Fruit fly (Drosophila melanogaster) whole organism, prepupa: ENCODE data around the gene Jupiter.

Experiments used
- Blimp-1 ChIP-seq: fragments of 200-800 bp; sonication (Bioruptor generic); optimal IDR thresholded peaks from 3 replicates; lab custom pipeline; 2017; ENCODE audit warnings: missing biosample characterization, missing genetic modification characterization, mild to moderate bottlenecking, moderate library complexity, missing genetic modification reagents
- CG10631 ChIP-seq: fragments of 200-800 bp; sonication (Bioruptor generic); optimal IDR thresholded peaks from 2 replicates; lab custom pipeline; 2016; ENCODE audit warnings: missing biosample characterization, missing genetic modification characterization
- CG10669 ChIP-seq: fragments of 200-800 bp; sonication (Bioruptor generic); optimal IDR thresholded peaks from 3 replicates; lab custom pipeline; 2018; ENCODE audit warnings: missing biosample characterization, mild to moderate bottlenecking, missing genetic modification characterization, moderate library complexity
- CG11294 ChIP-seq: fragments of 200-800 bp; sonication (Bioruptor generic); IDR thresholded peaks from 2 replicates; pipeline ENCODE4 v1.3.6; 2022; ENCODE audit warnings: missing biosample characterization, missing genetic modification characterization
- CG11762 ChIP-seq: fragments of 200-800 bp; sonication (Bioruptor generic); optimal IDR thresholded peaks from 3 replicates; lab custom pipeline; 2016; ENCODE audit warnings: missing biosample characterization, missing genetic modification characterization; ENCODE audit not compliant: insufficient read depth
- CG15336 ChIP-seq: fragments of 200-800 bp; sonication (Bioruptor generic); IDR thresholded peaks from 2 replicates; pipeline ENCODE4 v1.3.6; 2022; ENCODE audit warnings: missing biosample characterization, missing genetic modification characterization
- CG1621 ChIP-seq: fragments of 200-800 bp; sonication (Bioruptor generic); optimal IDR thresholded peaks from 3 replicates; lab custom pipeline; 2018; ENCODE audit warnings: missing biosample characterization, mild to moderate bottlenecking, missing genetic modification characterization
- CG16779 ChIP-seq: fragments of 200-800 bp; sonication (Bioruptor generic); optimal IDR thresholded peaks from 3 replicates; lab custom pipeline; 2017; ENCODE audit warnings: missing biosample characterization, mild to moderate bottlenecking, missing genetic modification characterization
- CG3032 ChIP-seq: fragments of 200-800 bp; optimal IDR thresholded peaks from 2 replicates; lab custom pipeline; 2019; ENCODE audit warnings: missing biosample characterization, mild to moderate bottlenecking, missing genetic modification characterization, moderate library complexity
- CG31627 ChIP-seq: fragments of 200-800 bp; sonication (Bioruptor generic); optimal IDR thresholded peaks from 3 replicates; lab custom pipeline; 2016; ENCODE audit warnings: missing biosample characterization, missing genetic modification characterization
- CG32006 ChIP-seq: fragments of 200-800 bp; sonication (Bioruptor generic); optimal IDR thresholded peaks from 3 replicates; lab custom pipeline; 2017; ENCODE audit warnings: missing biosample characterization, mild to moderate bottlenecking, missing genetic modification characterization
- CG3919 ChIP-seq: fragments of 200-800 bp; sonication (Bioruptor generic); optimal IDR thresholded peaks from 3 replicates; lab custom pipeline; 2016; ENCODE audit warnings: missing biosample characterization, missing genetic modification characterization
- CG6276 ChIP-seq: fragments of 200-800 bp; sonication (Bioruptor generic); optimal IDR thresholded peaks from 2 replicates; lab custom pipeline; 2017; ENCODE audit warnings: missing biosample characterization, mild to moderate bottlenecking, missing genetic modification characterization
- CG6792 ChIP-seq: fragments of 200-800 bp; sonication (Bioruptor generic); optimal IDR thresholded peaks from 3 replicates; lab custom pipeline; 2016; ENCODE audit warnings: missing biosample characterization, missing genetic modification characterization
- CG7368 ChIP-seq: fragments of 200-800 bp; sonication (Bioruptor generic); optimal IDR thresholded peaks from 3 replicates; lab custom pipeline; 2016; ENCODE audit warnings: missing biosample characterization, missing genetic modification characterization
- CG8119 ChIP-seq: fragments of 200-800 bp; sonication (Bioruptor generic); IDR thresholded peaks from 3 replicates; pipeline ENCODE4 v1.3.6; 2022; ENCODE audit warnings: missing biosample characterization, missing genetic modification characterization
- CG8319 ChIP-seq: fragments of 200-800 bp; sonication (Bioruptor generic); optimal IDR thresholded peaks from 3 replicates; lab custom pipeline; 2016; ENCODE audit warnings: missing biosample characterization, missing genetic modification characterization
- CG8632 ChIP-seq: fragments of 200-800 bp; sonication (Bioruptor generic); optimal IDR thresholded peaks from 3 replicates; lab custom pipeline; 2016; ENCODE audit warnings: missing biosample characterization, missing genetic modification characterization
- Eip75B ChIP-seq: fragments of 200-800 bp; sonication (Bioruptor generic); optimal IDR thresholded peaks from 3 replicates; lab custom pipeline; 2016; ENCODE audit warnings: missing biosample characterization, missing genetic modification characterization
- Eip93F ChIP-seq: fragments of 200-800 bp; sonication (Bioruptor generic); optimal IDR thresholded peaks from 2 replicates; lab custom pipeline; 2016; ENCODE audit warnings: missing biosample characterization, mild to moderate bottlenecking, missing genetic modification characterization
- Ets96B ChIP-seq: fragments of 200-800 bp; optimal IDR thresholded peaks from 2 replicates; lab custom pipeline; 2019; ENCODE audit warnings: missing biosample characterization, mild to moderate bottlenecking, missing genetic modification characterization, moderate library complexity
- Gug ChIP-seq: fragments of 200-800 bp; sonication (Bioruptor generic); IDR thresholded peaks from 2 replicates; pipeline ENCODE4 v1.3.6; 2022; ENCODE audit warnings: missing biosample characterization, missing genetic modification characterization
- Hr38 ChIP-seq: sonication (Bioruptor generic); optimal IDR thresholded peaks from 2 replicates; lab custom pipeline; 2016; ENCODE audit warnings: missing biosample characterization, missing genetic modification characterization
- Hr39 ChIP-seq: fragments of 200-800 bp; sonication (Bioruptor generic); optimal IDR thresholded peaks from 2 replicates; lab custom pipeline; 2016; ENCODE audit warnings: missing biosample characterization, missing genetic modification characterization
- Met ChIP-seq: fragments of 200-800 bp; sonication (Bioruptor generic); optimal IDR thresholded peaks from 3 replicates; lab custom pipeline; 2016; ENCODE audit warnings: missing biosample characterization, missing genetic modification characterization
- OdsH ChIP-seq: fragments of 200-800 bp; sonication (Bioruptor generic); optimal IDR thresholded peaks from 3 replicates; lab custom pipeline; 2016; ENCODE audit warnings: missing biosample characterization, missing genetic modification characterization
- Smox ChIP-seq: fragments of 200-800 bp; sonication (Bioruptor generic); optimal IDR thresholded peaks from 3 replicates; lab custom pipeline; 2016; ENCODE audit warnings: missing biosample characterization, missing genetic modification characterization
- Sox14 ChIP-seq: fragments of 200-800 bp; sonication (Bioruptor generic); optimal IDR thresholded peaks from 3 replicates; lab custom pipeline; 2016; ENCODE audit warnings: missing biosample characterization, missing genetic modification characterization
- Sox15 ChIP-seq: fragments of 200-800 bp; sonication (Bioruptor generic); optimal IDR thresholded peaks from 3 replicates; lab custom pipeline; 2016; ENCODE audit warnings: missing biosample characterization, missing genetic modification characterization
- acj6 ChIP-seq: fragments of 200-800 bp; sonication (Bioruptor generic); optimal IDR thresholded peaks from 3 replicates; lab custom pipeline; 2016; ENCODE audit warnings: missing biosample characterization, missing genetic modification characterization
- eg ChIP-seq: fragments of 200-800 bp; sonication (Bioruptor generic); IDR thresholded peaks from 3 replicates; pipeline ENCODE4 v1.3.6; 2022; ENCODE audit warnings: missing biosample characterization, missing genetic modification characterization
- fd85E ChIP-seq: fragments of 200-800 bp; sonication (Bioruptor generic); optimal IDR thresholded peaks from 3 replicates; lab custom pipeline; 2016; ENCODE audit warnings: missing biosample characterization, missing genetic modification characterization
- fkh ChIP-seq: fragments of 200-800 bp; sonication (Bioruptor generic); optimal IDR thresholded peaks from 3 replicates; lab custom pipeline; 2017; ENCODE audit warnings: missing biosample characterization, mild to moderate bottlenecking, missing genetic modification characterization, moderate library complexity
- lz ChIP-seq: fragments of 200-800 bp; sonication (Bioruptor generic); optimal IDR thresholded peaks from 3 replicates; lab custom pipeline; 2016; ENCODE audit warnings: missing biosample characterization, missing genetic modification characterization
- net ChIP-seq: fragments of 200-800 bp; sonication (Bioruptor generic); optimal IDR thresholded peaks from 3 replicates; lab custom pipeline; 2016; ENCODE audit warnings: missing biosample characterization, missing genetic modification characterization
- pdm3 ChIP-seq: fragments of 200-800 bp; sonication (Bioruptor generic); optimal IDR thresholded peaks from 3 replicates; lab custom pipeline; 2016; ENCODE audit warnings: missing biosample characterization, missing genetic modification characterization
- spab ChIP-seq: fragments of 200-800 bp; sonication (Bioruptor generic); optimal IDR thresholded peaks from 2 replicates; lab custom pipeline; 2017; ENCODE audit warnings: missing biosample characterization, mild to moderate bottlenecking, missing genetic modification characterization, missing genetic modification reagents
- ss ChIP-seq, 2 experiments: fragments of 200-800 bp; sonication (Bioruptor generic); optimal IDR thresholded peaks; 2 replicates in 1 of 2; 3 replicates in 1 of 2; lab custom pipeline; 2017 to 2018; ENCODE audit warnings: mild to moderate bottlenecking in 2 of 2, missing biosample characterization in 2 of 2, missing genetic modification characterization in 2 of 2, moderate library complexity in 1 of 2
- topi ChIP-seq: fragments of 200-800 bp; sonication (Bioruptor generic); optimal IDR thresholded peaks from 3 replicates; lab custom pipeline; 2016; ENCODE audit warnings: missing biosample characterization, missing genetic modification characterization

Jupiter gene

DNA sequence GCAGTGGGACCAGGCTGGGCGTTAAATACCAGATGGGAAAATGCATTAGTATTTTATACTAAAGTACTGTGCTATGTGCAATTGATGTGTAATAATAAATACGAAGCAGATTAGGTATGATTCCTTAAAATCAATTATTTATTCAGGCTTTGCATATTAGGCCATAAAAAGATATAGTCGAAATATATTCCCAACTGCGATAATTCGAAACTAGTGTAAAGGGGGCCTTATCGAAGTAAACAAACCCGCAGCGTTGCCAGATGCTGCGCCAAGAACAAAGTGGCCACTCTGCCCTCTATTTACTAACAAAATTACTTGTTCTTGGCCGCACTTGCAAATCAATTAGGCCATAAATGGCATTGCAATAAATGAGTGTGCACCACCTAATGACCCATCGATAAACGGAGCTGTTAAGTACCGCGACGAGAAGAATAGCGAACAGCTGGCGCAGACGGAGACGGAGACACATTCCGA lies 62.2 kb downstream of the Jupiter start, which contains the start of gene CG10898 (continued):
- TF ChIP-seq CG11294 (GFP tag; lab: Robert Waterston, UW): peak; percentile 78
- TF ChIP-seq Met (GFP tag; lab: Kevin White, UChicago): peak; percentile 65
- peak; percentile 68 for TF ChIP-seq Smox (GFP tag; lab: Kevin White, UChicago)
- peak; percentile 10 for TF ChIP-seq spab (GFP tag; lab: Kevin White, UChicago)
- peak; percentile 79 for TF ChIP-seq CG3032
- TF ChIP-seq net (GFP tag; lab: Kevin White, UChicago): peak; percentile 61
- peak; percentile 22 for TF ChIP-seq Blimp-1 (GFP tag; lab: Kevin White, UChicago)
- TF ChIP-seq eg (GFP tag; lab: Robert Waterston, UW): peak; percentile 90
- TF ChIP-seq fkh (GFP tag; lab: Kevin White, UChicago): peak; percentile 99
- peak; percentile 77 for TF ChIP-seq CG3919 (GFP tag; lab: Kevin White, UChicago)
- peak; percentile 70 for TF ChIP-seq CG8319 (GFP tag; lab: Kevin White, UChicago)
- peak; percentile 69 for TF ChIP-seq CG7368 (GFP tag; lab: Kevin White, UChicago)
- peak; percentile 62 for TF ChIP-seq CG10669 (GFP tag; lab: Kevin White, UChicago)
- peak; percentile 45 for TF ChIP-seq CG1621 (tag; lab: Kevin White, UChicago)
- peak; percentile 82 for TF ChIP-seq Sox14 (GFP tag; lab: Kevin White, UChicago)
- TF ChIP-seq Ets96B: peak; percentile 69
- TF ChIP-seq ss (GFP tag; optimal IDR thresholded peaks at IDR 0.05; lab: Kevin White, UChicago): peak in 1 of 2 experiments; percentile 43
- peak; percentile 88 for TF ChIP-seq CG31627 (GFP tag; lab: Kevin White, UChicago)
- TF ChIP-seq Hr38 (GFP tag; lab: Kevin White, UChicago): peak; percentile 42
- TF ChIP-seq Hr39: peak; percentile 86
- peak; percentile 73 for TF ChIP-seq OdsH (GFP tag; lab: Kevin White, UChicago)
- TF ChIP-seq acj6 (GFP tag; lab: Kevin White, UChicago): peak; percentile 76
- TF ChIP-seq Gug (GFP tag; lab: Robert Waterston, UW): peak; percentile 72
- peak; percentile 78 for TF ChIP-seq CG10631 (GFP tag; lab: Kevin White, UChicago)
- peak; percentile 80 for TF ChIP-seq CG8119 (GFP tag; lab: Robert Waterston, UW)
- no peak for TF ChIP-seq CG16779 (tag; lab: Kevin White, UChicago)
- peak; percentile 59 for TF ChIP-seq CG15336 (GFP tag; lab: Robert Waterston, UW)
- TF ChIP-seq topi (GFP tag; lab: Kevin White, UChicago): peak; percentile 76
- TF ChIP-seq Sox15 (GFP tag; lab: Kevin White, UChicago): peak; percentile 71
- TF ChIP-seq lz (GFP tag; lab: Kevin White, UChicago): peak; percentile 82
- TF ChIP-seq fd85E (GFP tag; lab: Kevin White, UChicago): no peak
- TF ChIP-seq CG11762 (GFP tag; lab: Kevin White, UChicago): peak; percentile 54
- TF ChIP-seq Eip75B: peak; percentile 74
- TF ChIP-seq, all 60 proteins: peak for 55

dm6 chr3R:11554982-11555381 lies 64.7 kb downstream of the Jupiter start:
- TF ChIP-seq CG3919 (GFP tag; lab: Kevin White, UChicago): no peak
- no peak for TF ChIP-seq CG10669 (GFP tag; lab: Kevin White, UChicago)
- no peak for TF ChIP-seq CG6276 (GFP tag; lab: Kevin White, UChicago)
- TF ChIP-seq CG8319 (GFP tag; lab: Kevin White, UChicago): no peak
- no peak for TF ChIP-seq net (GFP tag; lab: Kevin White, UChicago)
- no peak for TF ChIP-seq Eip93F (GFP tag; lab: Kevin White, UChicago)
- TF ChIP-seq, all 60 proteins: peak for 0

- TF ChIP-seq CG8632 (GFP tag; lab: Kevin White, UChicago): no peak
- no peak for TF ChIP-seq pdm3 (GFP tag; lab: Kevin White, UChicago)
- no peak for TF ChIP-seq CG32006 (GFP tag; lab: Kevin White, UChicago)
- TF ChIP-seq CG6792 (GFP tag; lab: Kevin White, UChicago): no peak
- TF ChIP-seq CG16779 (tag; lab: Kevin White, UChicago): no peak
- no peak for TF ChIP-seq fd85E (GFP tag; lab: Kevin White, UChicago)
- no peak for TF ChIP-seq CG11762 (GFP tag; lab: Kevin White, UChicago)
- TF ChIP-seq, all 60 proteins: peak for 0
Observed at dm6 chr3R:11553845-11554244, 65.9 kb downstream of the Jupiter start, which contains the start of gene CG14708. TSS of gene CG14708 (plus strand) at chr3R:11554145.
